Worm (Caenorhabditis elegans) whole organism, late embryonic: ENCODE results near the gene nsy-1.
A peak's percentile ranks its signal among the peaks of the same experiment; 100 is the strongest.

Experiments
- C08G9.2 ChIP-seq: sonication (generic microtip); optimal IDR thresholded peaks from 2 replicates; lab custom pipeline; 2016; ENCODE audit warnings: mild to moderate bottlenecking, missing genetic modification characterization, moderate library complexity, missing compliant biosample characterization
- C38D4.7 ChIP-seq: fragments of 200-800 bp; sonication (Bioruptor generic); optimal IDR thresholded peaks from 2 replicates; lab custom pipeline; 2018; ENCODE audit warnings: mild to moderate bottlenecking, missing genetic modification characterization, moderate library complexity, missing compliant biosample characterization
- F13H6.1 ChIP-seq: sonication (generic microtip); optimal IDR thresholded peaks from 2 replicates; lab custom pipeline; 2016; ENCODE audit warnings: missing genetic modification characterization, missing compliant biosample characterization
- K02D7.2 ChIP-seq: sonication (generic microtip); optimal IDR thresholded peaks from 2 replicates; lab custom pipeline; 2017; ENCODE audit warnings: mild to moderate bottlenecking, missing genetic modification characterization, missing compliant biosample characterization
- ceh-2 ChIP-seq: sonication (generic microtip); optimal IDR thresholded peaks from 2 replicates; lab custom pipeline; 2016; ENCODE audit warnings: missing genotype, missing genetic modification characterization, missing compliant biosample characterization
- ceh-22 ChIP-seq: sonication (generic microtip); optimal IDR thresholded peaks from 2 replicates; lab custom pipeline; 2017; ENCODE audit warnings: missing biosample characterization, missing genetic modification characterization
- ceh-24 ChIP-seq: sonication (generic microtip); optimal IDR thresholded peaks from 2 replicates; lab custom pipeline; 2016; ENCODE audit warnings: mild to moderate bottlenecking, missing genetic modification characterization, missing compliant biosample characterization
- ceh-30 ChIP-seq: fragments of 150-350 bp; optimal IDR thresholded peaks from 2 replicates; lab custom pipeline; 2014; ENCODE audit warnings: missing biosample characterization, missing genetic modification characterization
- ceh-31 ChIP-seq: sonication (generic microtip); optimal IDR thresholded peaks from 2 replicates; lab custom pipeline; 2016; ENCODE audit warnings: missing genetic modification characterization, missing compliant biosample characterization
- ceh-34 ChIP-seq: sonication (generic microtip); optimal IDR thresholded peaks from 2 replicates; lab custom pipeline; 2016; ENCODE audit warnings: mild to moderate bottlenecking, missing genetic modification characterization, missing compliant biosample characterization
- ceh-48 ChIP-seq: sonication (generic microtip); optimal IDR thresholded peaks from 2 replicates; lab custom pipeline; 2016; ENCODE audit warnings: missing genetic modification characterization, inconsistent platforms, missing compliant biosample characterization
- ceh-6 ChIP-seq: fragments of 200-800 bp; sonication (Bioruptor generic); optimal IDR thresholded peaks from 2 replicates; lab custom pipeline; 2018; ENCODE audit warnings: mild to moderate bottlenecking, missing genetic modification characterization, missing compliant biosample characterization
- dve-1 ChIP-seq: sonication (generic microtip); optimal IDR thresholded peaks from 2 replicates; lab custom pipeline; 2017; ENCODE audit warnings: antibody characterized with exemption, mild to moderate bottlenecking, missing genetic modification characterization, missing compliant biosample characterization
- hlh-13 ChIP-seq: fragments of 200-800 bp; sonication (Bioruptor generic); optimal IDR thresholded peaks from 2 replicates; lab custom pipeline; 2018; ENCODE audit warnings: mild to moderate bottlenecking, missing genetic modification characterization, missing compliant biosample characterization
- hlh-30 ChIP-seq: sonication (generic microtip); optimal IDR thresholded peaks from 2 replicates; lab custom pipeline; 2017; ENCODE audit warnings: antibody characterized with exemption, missing genetic modification characterization, missing compliant biosample characterization; ENCODE audit not compliant: insufficient read depth
- hlh-8 ChIP-seq: sonication (generic microtip); optimal IDR thresholded peaks from 2 replicates; lab custom pipeline; 2016; ENCODE audit warnings: missing genotype, missing genetic modification characterization, missing compliant biosample characterization
- lin-11 ChIP-seq: fragments of 200-800 bp; sonication (Bioruptor generic); optimal IDR thresholded peaks from 2 replicates; lab custom pipeline; 2018; ENCODE audit warnings: mild to moderate bottlenecking, missing genetic modification characterization, missing compliant biosample characterization
- mec-3 ChIP-seq: sonication (generic microtip); optimal IDR thresholded peaks from 2 replicates; lab custom pipeline; 2016; ENCODE audit warnings: borderline replicate concordance, missing genetic modification characterization, missing compliant biosample characterization
- nhr-11 ChIP-seq: fragments of 150-350 bp; optimal IDR thresholded peaks from 2 replicates; lab custom pipeline; 2014; ENCODE audit warnings: missing biosample characterization, missing genetic modification characterization
- nhr-232 ChIP-seq: sonication (generic microtip); optimal IDR thresholded peaks from 2 replicates; lab custom pipeline; 2016; ENCODE audit warnings: missing genetic modification characterization, missing compliant biosample characterization
- npax-4 ChIP-seq: sonication (generic microtip); optimal IDR thresholded peaks from 2 replicates; lab custom pipeline; 2016; ENCODE audit warnings: missing genetic modification characterization, missing compliant biosample characterization
- pag-3 ChIP-seq: sonication (generic microtip); optimal IDR thresholded peaks from 2 replicates; lab custom pipeline; 2016; ENCODE audit warnings: missing compliant biosample characterization, missing genetic modification characterization, borderline replicate concordance
- pat-9 ChIP-seq: fragments of 200-800 bp; sonication (Bioruptor generic); optimal IDR thresholded peaks from 2 replicates; lab custom pipeline; 2018; ENCODE audit warnings: mild to moderate bottlenecking, missing genetic modification characterization, moderate library complexity, missing compliant biosample characterization
- pax-1 ChIP-seq: fragments of 150-350 bp; optimal IDR thresholded peaks from 2 replicates; lab custom pipeline; 2014; ENCODE audit warnings: missing biosample characterization, missing genetic modification characterization
- pha-2 ChIP-seq: sonication (generic microtip); optimal IDR thresholded peaks from 2 replicates; lab custom pipeline; 2017; ENCODE audit warnings: mild to moderate bottlenecking, missing genetic modification characterization, missing compliant biosample characterization
- pqm-1 ChIP-seq: sonication (generic microtip); optimal IDR thresholded peaks from 2 replicates; lab custom pipeline; 2016; ENCODE audit warnings: missing genetic modification characterization, missing compliant biosample characterization
- rnt-1 ChIP-seq: sonication (generic microtip); optimal IDR thresholded peaks from 2 replicates; lab custom pipeline; 2016; ENCODE audit warnings: missing genetic modification characterization, missing compliant biosample characterization
- sdc-2 ChIP-seq: sonication (generic microtip); optimal IDR thresholded peaks from 2 replicates; lab custom pipeline; 2016; ENCODE audit warnings: missing genotype, missing genetic modification characterization, missing compliant biosample characterization
- sox-2 ChIP-seq: fragments of 200-800 bp; sonication (Bioruptor generic); IDR thresholded peaks from 2 replicates; pipeline ENCODE4 v1.3.6; 2022; ENCODE audit warnings: missing genetic modification reagents, missing genetic modification characterization, missing compliant biosample characterization
- tbx-2 ChIP-seq: sonication (generic microtip); optimal IDR thresholded peaks from 2 replicates; lab custom pipeline; 2016; ENCODE audit warnings: missing genetic modification characterization, missing compliant biosample characterization
- unc-3 ChIP-seq, 2 experiments: fragments of 200-800 bp in 1 of 2; sonication (Bioruptor generic) in 1 of 2; sonication (generic microtip) in 1 of 2; conservative IDR thresholded peaks in 1 of 2; optimal IDR thresholded peaks in 1 of 2; 2 replicates each; pipeline versions ENCODE4 v1.3.6 to Lab custom; 2016 to 2022; ENCODE audit warnings: missing compliant biosample characterization in 2 of 2, missing genetic modification characterization in 2 of 2, missing genetic modification reagents in 1 of 2
- unc-55 ChIP-seq: sonication (generic microtip); optimal IDR thresholded peaks from 2 replicates; lab custom pipeline; 2017; ENCODE audit warnings: missing biosample characterization, missing genetic modification reagents, missing genetic modification characterization
- zip-5 ChIP-seq: sonication (generic microtip); optimal IDR thresholded peaks from 2 replicates; lab custom pipeline; 2016; ENCODE audit warnings: missing genetic modification characterization, missing compliant biosample characterization

nsy-1 gene

ce11 chrII:5022381-5022855 lies at the start of gene nsy-1, which contains the start of gene F59A6.13:
Gene nsy-1, plus strand, starts transcription at chrII:5022757.
Gene F59A6.13, plus strand, starts transcription at chrII:5022805.
- TF ChIP-seq ceh-22 (tag; lab: Kevin White, UChicago) (no peak), F13H6.1 (tag; lab: Kevin White, UChicago) (no peak), ceh-2 (no peak), sdc-2 (no peak), pat-9 (tag; lab: Kevin White, UChicago) (no peak), pqm-1 (tag; lab: Kevin White, UChicago) (no peak), unc-55 (GFP tag; lab: Kevin White, UChicago) (no peak), zip-5 (tag; lab: Kevin White, UChicago) (no peak), pag-3 (tag; lab: Kevin White, UChicago) (no peak), sox-2 (GFP tag; lab: Robert Waterston, UW) (no peak), hlh-13 (GFP tag; lab: Kevin White, UChicago) (no peak), ceh-31 (tag; lab: Kevin White, UChicago) (no peak), pha-2 (tag; lab: Kevin White, UChicago) (no peak), hlh-30 (no peak)

DNA sequence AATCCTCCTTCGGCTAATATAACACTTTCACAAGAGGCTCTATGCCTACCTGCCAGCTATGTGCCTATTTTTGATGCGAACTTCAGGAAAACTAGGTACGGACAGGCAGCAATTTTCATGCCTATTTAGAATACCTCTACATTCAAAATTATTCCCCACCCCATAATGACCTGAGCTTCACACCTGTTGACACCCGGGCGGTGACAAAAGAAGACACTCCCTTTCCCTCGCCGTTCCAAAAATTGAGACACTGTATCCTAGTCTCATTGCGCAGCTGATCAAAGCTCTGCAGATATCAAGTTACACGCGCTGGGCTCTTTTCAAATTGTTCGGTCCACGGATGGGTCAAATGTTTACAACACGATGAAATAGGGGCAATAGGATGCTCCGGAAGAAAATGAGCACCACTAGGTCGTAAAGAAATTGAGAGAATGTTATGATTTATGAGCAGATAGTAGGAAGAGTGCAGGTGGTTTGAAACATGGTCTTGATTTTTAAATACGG lies 48.1 kb upstream of the nsy-1 start:
- TF ChIP-seq ceh-24 (tag; lab: Kevin White, UChicago) (no peak), ceh-34 (tag; lab: Kevin White, UChicago) (peak; percentile 93)

DNA sequence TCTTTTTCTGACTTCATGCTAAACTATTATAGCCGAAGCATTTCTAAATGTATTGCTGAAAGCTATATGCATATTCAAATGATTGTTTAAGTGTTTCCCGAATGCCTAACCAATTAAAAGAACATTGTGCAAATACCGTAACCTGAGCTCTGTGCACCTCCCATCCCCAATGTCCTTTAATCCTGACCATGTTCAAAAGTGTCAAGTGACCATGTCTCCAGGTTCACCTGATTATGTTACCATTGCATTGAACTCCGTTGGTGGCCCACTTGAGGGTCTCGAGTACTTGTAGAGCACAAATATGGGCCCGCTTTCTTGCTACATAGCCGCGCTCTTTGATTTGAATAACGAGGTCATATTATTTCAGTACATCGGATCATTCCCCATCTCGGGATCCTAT lies 47.2 kb upstream of the nsy-1 start:
- TF ChIP-seq F13H6.1 (tag; lab: Kevin White, UChicago) (no peak), unc-3 (GFP tag; conservative IDR thresholded peaks at IDR 0.05; lab: Robert Waterston, UW) (no peak), unc-3 (tag; optimal IDR thresholded peaks at IDR 0.05; lab: Kevin White, UChicago) (no peak), npax-4 (tag; lab: Kevin White, UChicago) (no peak), ceh-34 (tag; lab: Kevin White, UChicago) (peak; percentile 87), pat-9 (tag; lab: Kevin White, UChicago) (no peak), lin-11 (tag; lab: Kevin White, UChicago) (no peak), zip-5 (tag; lab: Kevin White, UChicago) (no peak), mec-3 (no peak)

- TF ChIP-seq ceh-30 (tag; lab: Kevin White, UChicago), result no peak
- TF ChIP-seq unc-3 (GFP tag; conservative IDR thresholded peaks at IDR 0.05; lab: Robert Waterston, UW), result no peak
- TF ChIP-seq unc-3 (tag; optimal IDR thresholded peaks at IDR 0.05; lab: Kevin White, UChicago), result no peak
- no peak for TF ChIP-seq ceh-6 (GFP tag; lab: Kevin White, UChicago)
- TF ChIP-seq nhr-232 (tag; lab: Kevin White, UChicago), result no peak
- no peak for TF ChIP-seq C08G9.2 (tag; lab: Kevin White, UChicago)
- no peak for TF ChIP-seq C38D4.7 (GFP tag; lab: Kevin White, UChicago)
- TF ChIP-seq nhr-11 (tag; lab: Kevin White, UChicago), result no peak
- no peak for TF ChIP-seq dve-1 (tag; lab: Kevin White, UChicago)
- no peak for TF ChIP-seq pat-9 (tag; lab: Kevin White, UChicago)
- no peak for TF ChIP-seq K02D7.2 (tag; lab: Kevin White, UChicago)
- TF ChIP-seq hlh-8 (tag; lab: Kevin White, UChicago), result no peak
- TF ChIP-seq ceh-48 (tag; lab: Kevin White, UChicago), result no peak
- TF ChIP-seq ceh-2, result no peak
- no peak for TF ChIP-seq rnt-1 (tag; lab: Kevin White, UChicago)
- TF ChIP-seq tbx-2 (tag; lab: Kevin White, UChicago), result no peak
- no peak for TF ChIP-seq sdc-2
- TF ChIP-seq pax-1, result no peak
- no peak for TF ChIP-seq zip-5 (tag; lab: Kevin White, UChicago)
- TF ChIP-seq lin-11 (tag; lab: Kevin White, UChicago), result no peak
- TF ChIP-seq, all 69 proteins: peak for 0
Measured at ce11 chrII:4981682-4982404, 40.7 kb upstream of the nsy-1 start.
